Fruit fly (Drosophila melanogaster): ENCODE data around the gene Tmtc1.
A peak's percentile ranks its signal among the peaks of the same experiment; 100 is the strongest.

Gene Tmtc1

DNA sequence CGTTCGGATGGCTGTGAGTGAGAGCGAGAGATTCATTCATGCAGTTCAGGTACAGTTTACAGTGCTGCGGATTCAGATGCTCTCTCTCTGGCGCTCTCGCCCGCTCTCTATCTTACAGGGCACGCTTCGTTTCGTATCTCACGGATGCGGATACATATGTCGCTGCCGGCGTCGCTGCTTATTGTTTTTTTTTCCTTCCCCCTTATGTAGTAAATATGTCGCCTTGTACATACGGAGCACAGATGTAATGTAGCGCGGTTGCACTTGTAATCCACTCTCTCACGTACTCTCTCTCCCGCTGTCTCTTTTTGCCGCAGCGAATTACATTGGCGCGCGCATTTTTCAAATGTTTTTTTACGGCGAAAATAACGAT lies 77.8 kb downstream of the Tmtc1 start (continued):
- peak in 1 of 3 experiments; percentile 29 for TF ChIP-seq Stat92E (GFP tag; optimal IDR thresholded peaks at IDR 0.05)

DNA sequence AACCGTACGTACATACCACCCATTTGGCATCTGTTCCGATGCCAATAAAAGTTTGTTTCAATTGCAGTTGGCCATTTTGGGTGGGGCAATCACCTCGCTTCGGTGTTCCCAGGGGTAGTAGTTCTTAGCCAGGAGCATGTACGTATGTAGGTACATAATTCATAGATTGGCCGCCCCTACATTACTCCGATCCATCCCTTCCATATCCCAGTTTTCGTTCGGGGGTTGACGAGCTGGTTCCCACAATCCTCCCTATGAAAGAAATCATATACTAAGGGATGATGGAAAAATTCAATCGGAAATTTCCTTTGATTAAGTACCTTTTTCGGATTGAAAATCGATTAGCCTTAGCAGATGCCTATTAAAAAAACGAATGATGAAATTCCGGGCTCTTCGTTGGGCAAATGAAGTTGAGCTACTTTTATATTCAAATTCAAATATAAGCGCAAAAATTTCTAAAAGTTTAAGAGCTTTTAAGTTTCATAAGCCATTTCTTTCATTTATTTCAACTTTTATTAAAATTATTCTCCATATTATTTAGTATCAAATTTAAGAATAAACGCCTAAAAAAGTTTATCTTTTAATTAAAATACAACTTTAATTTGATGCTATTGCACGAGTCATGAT lies 80.5 kb downstream of the Tmtc1 start:
- TF ChIP-seq sr (GFP tag; IDR thresholded peaks at IDR 0.05), result no peak
- peak; percentile 27 for TF ChIP-seq abd-A (tag; optimal IDR thresholded peaks at IDR 0.05)
- TF ChIP-seq CG13296 (GFP tag; optimal IDR thresholded peaks at IDR 0.05), result no peak
- no peak for TF ChIP-seq zfh1 (GFP tag; IDR thresholded peaks at IDR 0.05)
- TF ChIP-seq cato (GFP tag; optimal IDR thresholded peaks at IDR 0.05; ENCODE audit: borderline replicate concordance), result no peak
- no peak for TF ChIP-seq knrl (GFP tag; IDR thresholded peaks at IDR 0.05; ENCODE audit: partially characterized antibody)
- TF ChIP-seq run (tag; optimal IDR thresholded peaks at IDR 0.05), result no peak
- TF ChIP-seq CG10267 (tag; optimal IDR thresholded peaks at IDR 0.05), result no peak
- no peak for TF ChIP-seq Doc3 (GFP tag; IDR thresholded peaks at IDR 0.05; ENCODE audit: partially characterized antibody)
- TF ChIP-seq disco-r (GFP tag; optimal IDR thresholded peaks at IDR 0.05), result no peak
- no peak for TF ChIP-seq Doc2 (GFP tag; IDR thresholded peaks at IDR 0.05)
- TF ChIP-seq Jarid2 (GFP tag; optimal IDR thresholded peaks at IDR 0.05), result no peak
- TF ChIP-seq Neu2 (GFP tag; optimal IDR thresholded peaks at IDR 0.05; ENCODE audit: borderline replicate concordance), result no peak
- TF ChIP-seq zfh2 (GFP tag; optimal IDR thresholded peaks at IDR 0.05), result no peak
- TF ChIP-seq nerfin-1 (tag; optimal IDR thresholded peaks at IDR 0.05), result peak; percentile 8
- TF ChIP-seq pros (GFP tag; optimal IDR thresholded peaks at IDR 0.05), result peak; percentile 43
- TF ChIP-seq odd (GFP tag; optimal IDR thresholded peaks at IDR 0.05), result no peak
- peak; percentile 70 for TF ChIP-seq Med (GFP tag)
- TF ChIP-seq p53 (GFP tag; optimal IDR thresholded peaks at IDR 0.05), result no peak
- TF ChIP-seq unc-4 (GFP tag; IDR thresholded peaks at IDR 0.05; ENCODE audit: partially characterized antibody), result no peak
- TF ChIP-seq fu2 (GFP tag; optimal IDR thresholded peaks at IDR 0.05), result no peak
- no peak for TF ChIP-seq PHDP (tag; optimal IDR thresholded peaks at IDR 0.05)
- no peak for TF ChIP-seq ftz-f1 (GFP tag; optimal IDR thresholded peaks at IDR 0.05)
- peak; percentile 10 for TF ChIP-seq lab (GFP tag; optimal IDR thresholded peaks at IDR 0.05)
- no peak for TF ChIP-seq CG8944 (GFP tag; optimal IDR thresholded peaks at IDR 0.05)
- TF ChIP-seq corto (GFP tag; optimal IDR thresholded peaks at IDR 0.05), result peak; percentile 9
- no peak for TF ChIP-seq Sox100B (GFP tag; optimal IDR thresholded peaks at IDR 0.05)
- no peak for TF ChIP-seq CG6765 (GFP tag; optimal IDR thresholded peaks at IDR 0.05)
- TF ChIP-seq CG7357 (GFP tag; IDR thresholded peaks at IDR 0.05), result no peak
- no peak for TF ChIP-seq Bdp1 (GFP tag; optimal IDR thresholded peaks at IDR 0.05)
- no peak for TF ChIP-seq nerfin-2 (GFP tag; IDR thresholded peaks at IDR 0.05; ENCODE audit: partially characterized antibody)
- 0 out of 3 replicates have a peak, but pooled peaks have one; percentile 9 for TF ChIP-seq CG2199 (GFP tag; IDR thresholded peaks at IDR 0.05)
- no peak for TF ChIP-seq CG14860 (GFP tag; IDR thresholded peaks at IDR 0.05; ENCODE audit: partially characterized antibody)
- TF ChIP-seq Mrtf (GFP tag; IDR thresholded peaks at IDR 0.05), result no peak
- TF ChIP-seq ci (GFP tag; IDR thresholded peaks at IDR 0.05), result peak; percentile 21; the same call in 1 of the 3 replicates
- TF ChIP-seq gro (GFP tag; optimal IDR thresholded peaks at IDR 0.05), result no peak
- no peak for TF ChIP-seq gsb (GFP tag; IDR thresholded peaks at IDR 0.05)
- TF ChIP-seq dan (GFP tag; IDR thresholded peaks at IDR 0.05), result no peak
- TF ChIP-seq Deaf1 (tag; optimal IDR thresholded peaks at IDR 0.05), result no peak
- TF ChIP-seq chinmo (GFP tag; IDR thresholded peaks at IDR 0.05; ENCODE audit: partially characterized antibody), result 0 out of 4 replicates have a peak, but pooled peaks have one; percentile 9
- TF ChIP-seq CG43689 (GFP tag; IDR thresholded peaks at IDR 0.05), result no peak
- no peak for TF ChIP-seq ab (GFP tag; optimal IDR thresholded peaks at IDR 0.05)
- TF ChIP-seq phol (tag; optimal IDR thresholded peaks at IDR 0.05), result peak; percentile 1
- 0 out of 2 replicates have a peak, but pooled peaks have one; percentile 32 for TF ChIP-seq onecut (GFP tag; IDR thresholded peaks at IDR 0.05)
- no peak for TF ChIP-seq CHES-1-like (GFP tag; optimal IDR thresholded peaks at IDR 0.05)
- no peak for TF ChIP-seq CG16779 (GFP tag; IDR thresholded peaks at IDR 0.05)
- TF ChIP-seq BtbVII (GFP tag; optimal IDR thresholded peaks at IDR 0.05), result no peak
